Worm (Caenorhabditis elegans) whole organism, L1 larva: ENCODE results near the gene Y39A1A.20.

Source experiments
- C16A3.4 ChIP-seq: fragments of 150-350 bp; optimal IDR thresholded peaks from 2 replicates; lab custom pipeline; 2014; ENCODE audit warnings: missing biosample characterization, missing genetic modification characterization
- C34B4.2 ChIP-seq: sonication (generic microtip); optimal IDR thresholded peaks from 2 replicates; lab custom pipeline; 2017; ENCODE audit warnings: mild to moderate bottlenecking, missing genetic modification characterization, missing compliant biosample characterization
- Y116A8C.19 ChIP-seq: sonication (generic microtip); optimal IDR thresholded peaks from 2 replicates; lab custom pipeline; 2016; ENCODE audit warnings: missing compliant biosample characterization, missing genetic modification characterization, borderline replicate concordance
- aha-1 ChIP-seq: fragments of 150-350 bp; optimal IDR thresholded peaks from 2 replicates; lab custom pipeline; 2014; ENCODE audit warnings: missing biosample characterization, missing genetic modification characterization
- blmp-1 ChIP-seq: fragments of 150-350 bp; optimal IDR thresholded peaks from 2 replicates; lab custom pipeline; 2014; ENCODE audit warnings: missing biosample characterization, missing genetic modification characterization
- ceh-63 ChIP-seq: fragments of 200-800 bp; sonication (Bioruptor generic); optimal IDR thresholded peaks from 2 replicates; lab custom pipeline; 2018; ENCODE audit warnings: mild to moderate bottlenecking, missing genetic modification characterization, missing compliant biosample characterization
- ceh-88 ChIP-seq: fragments of 200-800 bp; sonication (Bioruptor generic); IDR thresholded peaks from 2 replicates; pipeline ENCODE4 v1.3.6; 2022; ENCODE audit warnings: missing genetic modification characterization, missing compliant biosample characterization
- ces-1 ChIP-seq: fragments of 150-350 bp; optimal IDR thresholded peaks from 2 replicates; lab custom pipeline; 2014; ENCODE audit warnings: missing biosample characterization, missing genetic modification reagents, missing genetic modification characterization
- dpl-1 ChIP-seq, 3 experiments: fragments of 150-350 bp in 2 of 3; sonication (generic microtip) in 1 of 3; optimal IDR thresholded peaks; 2 replicates each; lab custom pipeline; 2014 to 2017; ENCODE audit warnings: missing biosample characterization in 3 of 3, missing genetic modification characterization in 3 of 3, missing genetic modification reagents in 3 of 3
- dsc-1 ChIP-seq: sonication (generic microtip); optimal IDR thresholded peaks from 2 replicates; lab custom pipeline; 2016; ENCODE audit warnings: mild to moderate bottlenecking, missing genetic modification characterization, missing compliant biosample characterization
- efl-1 ChIP-seq, 4 experiments: fragments of 150-350 bp; optimal IDR thresholded peaks in 3 of 4; peaks in 1 of 4; 1 replicate in 1 of 4; 2 replicates in 3 of 4; lab custom pipeline; 2014; ENCODE audit warnings: missing biosample characterization in 2 of 4, missing genetic modification characterization in 2 of 4, missing genetic modification reagents in 2 of 4
- egl-27 ChIP-seq, 2 experiments: fragments of 150-350 bp in 1 of 2; sonication (generic microtip); optimal IDR thresholded peaks; 3 replicates each; lab custom pipeline; 2017 to 2018; ENCODE audit warnings: missing biosample characterization in 2 of 2, missing genetic modification characterization in 2 of 2, missing genetic modification reagents in 2 of 2
- elt-3 ChIP-seq, 6 experiments: fragments of 150-350 bp in 1 of 6; sonication (generic microtip); optimal IDR thresholded peaks; 2 replicates each; lab custom pipeline; 2017 to 2018; ENCODE audit warnings: missing biosample characterization in 6 of 6, missing genetic modification characterization in 6 of 6, inconsistent platforms in 1 of 6
- fkh-4 ChIP-seq: sonication (generic microtip); optimal IDR thresholded peaks from 2 replicates; lab custom pipeline; 2016; ENCODE audit warnings: missing compliant biosample characterization, missing genetic modification characterization, borderline replicate concordance
- fos-1 ChIP-seq: fragments of 150-350 bp; optimal IDR thresholded peaks from 2 replicates; lab custom pipeline; 2014; ENCODE audit warnings: missing biosample characterization, missing genetic modification characterization
- hlh-4 ChIP-seq: sonication (generic microtip); optimal IDR thresholded peaks from 2 replicates; lab custom pipeline; 2016; ENCODE audit warnings: mild to moderate bottlenecking, missing genetic modification characterization, missing compliant biosample characterization
- lsy-2 ChIP-seq, 2 experiments: fragments of 150-350 bp; optimal IDR thresholded peaks; 2 replicates each; lab custom pipeline; 2014; ENCODE audit warnings: missing biosample characterization in 2 of 2, missing genetic modification characterization in 2 of 2
- mep-1 ChIP-seq: fragments of 150-350 bp; optimal IDR thresholded peaks from 2 replicates; lab custom pipeline; 2014; ENCODE audit warnings: missing biosample characterization, missing genetic modification characterization
- nhr-76 ChIP-seq: sonication (generic microtip); optimal IDR thresholded peaks from 2 replicates; lab custom pipeline; 2017; ENCODE audit warnings: missing biosample characterization, missing genetic modification characterization
- nhr-85 ChIP-seq: sonication (generic microtip); peaks from one replicate; lab custom pipeline; 2016; ENCODE audit warnings: missing genetic modification characterization, inconsistent platforms, missing compliant biosample characterization
- pqm-1 ChIP-seq: sonication (generic microtip); optimal IDR thresholded peaks from 3 replicates; lab custom pipeline; 2017; ENCODE audit warnings: missing biosample characterization, missing genetic modification characterization
- snpc-4 ChIP-seq: fragments of 150-350 bp; optimal IDR thresholded peaks from 2 replicates; lab custom pipeline; 2014; ENCODE audit warnings: missing biosample characterization, missing genetic modification characterization
- sox-4 ChIP-seq: sonication (generic microtip); optimal IDR thresholded peaks from 2 replicates; lab custom pipeline; 2016; ENCODE audit warnings: missing genetic modification characterization, missing compliant biosample characterization
- sup-37 ChIP-seq: fragments of 200-800 bp; sonication (Bioruptor generic); optimal IDR thresholded peaks from 2 replicates; lab custom pipeline; 2018; ENCODE audit warnings: mild to moderate bottlenecking, missing genetic modification characterization, missing compliant biosample characterization
- swsn-7 ChIP-seq: sonication (generic microtip); optimal IDR thresholded peaks from 2 replicates; lab custom pipeline; 2016; ENCODE audit warnings: missing genetic modification characterization, missing compliant biosample characterization
- unc-30 ChIP-seq: sonication (generic microtip); optimal IDR thresholded peaks from 2 replicates; lab custom pipeline; 2017; ENCODE audit warnings: missing biosample characterization, missing genetic modification characterization
- unc-86 ChIP-seq: sonication (generic microtip); optimal IDR thresholded peaks from 2 replicates; lab custom pipeline; 2016; ENCODE audit warnings: missing genetic modification characterization, missing compliant biosample characterization
- unc-98 ChIP-seq: fragments of 200-800 bp; sonication (Bioruptor generic); IDR thresholded peaks from 2 replicates; pipeline ENCODE4 v1.3.6; 2022; ENCODE audit warnings: missing genetic modification characterization, missing compliant biosample characterization
- zip-4 ChIP-seq: fragments of 200-800 bp; sonication (Bioruptor generic); optimal IDR thresholded peaks from 2 replicates; lab custom pipeline; 2018; ENCODE audit warnings: mild to moderate bottlenecking, missing genetic modification characterization, moderate library complexity, missing compliant biosample characterization
- ztf-4 ChIP-seq: fragments of 150-350 bp; optimal IDR thresholded peaks from 2 replicates; lab custom pipeline; 2014; ENCODE audit warnings: missing biosample characterization, missing genetic modification characterization

Y39A1A.20 gene

ce11 chrIII:10694294-10694693, 6.1 kb downstream of the Y39A1A.20 start, which contains the start of the genes Y39A1A.18 and fmo-3:
Y39A1A.18 (minus strand) TSS chrIII:10694485.
fmo-3 (plus strand) TSS chrIII:10694681.
- no peak for TF ChIP-seq dpl-1 (GFP tag; optimal IDR thresholded peaks at IDR 0.05; lab: Kevin White, UChicago)
- peak in 1 of 6 experiments; percentile 37 for TF ChIP-seq elt-3 (tag; optimal IDR thresholded peaks at IDR 0.05; lab: Kevin White, UChicago)
- TF ChIP-seq blmp-1 (tag; lab: Kevin White, UChicago): peak; percentile 10
- TF ChIP-seq nhr-85: peak; percentile 57
- no peak for TF ChIP-seq efl-1 (optimal IDR thresholded peaks at IDR 0.05; lab: Kevin White, UChicago)
- TF ChIP-seq efl-1 (GFP tag; optimal IDR thresholded peaks at IDR 0.05 in 1 of 2; lab: Kevin White, UChicago): peak in 1 of 2 experiments; percentile 84

- TF ChIP-seq lsy-2 (tag; optimal IDR thresholded peaks at IDR 0.05; lab: Kevin White, UChicago) (no peak), unc-86 (tag; lab: Kevin White, UChicago) (no peak), sox-4 (tag; lab: Kevin White, UChicago) (no peak), nhr-85 (no peak), unc-98 (GFP tag; lab: Robert Waterston, UW) (no peak), aha-1 (tag; lab: Kevin White, UChicago) (no peak), sup-37 (GFP tag; lab: Kevin White, UChicago) (no peak), nhr-76 (no peak), pqm-1 (tag; lab: Kevin White, UChicago) (no peak), C34B4.2 (tag; lab: Kevin White, UChicago) (no peak), unc-30 (tag; lab: Kevin White, UChicago) (no peak), dsc-1 (tag; lab: Kevin White, UChicago) (no peak)
Observed at ce11 chrIII:10691019-10691418, 9.3 kb downstream of the Y39A1A.20 start, which contains the start of gene Y39A1A.17. Y39A1A.17 (minus strand) TSS chrIII:10691119.

- TF ChIP-seq nhr-85 (no peak), fos-1 (no peak), ces-1 (GFP tag; lab: Kevin White, UChicago) (no peak), egl-27 (tag; optimal IDR thresholded peaks at IDR 0.05; lab: Kevin White, UChicago) (no peak)
Observed at ce11 chrIII:10689057-10689456, 11.3 kb downstream of the Y39A1A.20 start, which contains the start of gene Y39A1A.31. Y39A1A.31 (minus strand) TSS chrIII:10689157.

- TF ChIP-seq hlh-4 (tag; lab: Kevin White, UChicago) (no peak), C16A3.4 (tag; lab: Kevin White, UChicago) (no peak), unc-30 (tag; lab: Kevin White, UChicago) (no peak), ces-1 (GFP tag; lab: Kevin White, UChicago) (no peak), zip-4 (no peak), fkh-4 (tag; lab: Kevin White, UChicago) (no peak), snpc-4 (tag; lab: Kevin White, UChicago) (no peak), ceh-63 (GFP tag; lab: Kevin White, UChicago) (no peak), swsn-7 (no peak), Y116A8C.19 (no peak), dsc-1 (tag; lab: Kevin White, UChicago) (no peak)
- TF ChIP-seq, all 84 proteins: peak for 0
Observed at ce11 chrIII:10678971-10679370, 21.4 kb downstream of the Y39A1A.20 start, which contains the start of gene Y39A1A.16. Y39A1A.16 (plus strand) TSS chrIII:10679271.

- TF ChIP-seq efl-1 (optimal IDR thresholded peaks at IDR 0.05; lab: Kevin White, UChicago): no peak
- TF ChIP-seq efl-1 (GFP tag; optimal IDR thresholded peaks at IDR 0.05 in 1 of 2; lab: Kevin White, UChicago): peak in 1 of 2 experiments; percentile 60
- no peak for TF ChIP-seq lsy-2 (tag; optimal IDR thresholded peaks at IDR 0.05; lab: Kevin White, UChicago)
- no peak for TF ChIP-seq ceh-88 (GFP tag; lab: Robert Waterston, UW)
- TF ChIP-seq nhr-76: no peak
- no peak for TF ChIP-seq zip-4
- TF ChIP-seq blmp-1 (tag; lab: Kevin White, UChicago): peak; percentile 83
- TF ChIP-seq ztf-4: no peak
Observed at ce11 chrIII:10671894-10672293, 28.5 kb downstream of the Y39A1A.20 start.

ce11 chrIII:10666640-10667039, 33.7 kb downstream of the Y39A1A.20 start:
- TF ChIP-seq nhr-85 (peak; percentile 55), mep-1 (no peak)
- TF ChIP-seq, all 84 proteins: peak for 1
